Fruit fly (Drosophila melanogaster) whole organism, prepupa: ENCODE data around the gene CAH1.

Experiments
- CG11294 ChIP-seq: fragments of 200-800 bp; sonication (Bioruptor generic); IDR thresholded peaks from 2 replicates; pipeline ENCODE4 v1.3.6; 2022; ENCODE audit warnings: missing biosample characterization, missing genetic modification characterization
- CG11762 ChIP-seq: fragments of 200-800 bp; sonication (Bioruptor generic); optimal IDR thresholded peaks from 3 replicates; lab custom pipeline; 2016; ENCODE audit warnings: missing biosample characterization, missing genetic modification characterization; ENCODE audit not compliant: insufficient read depth
- CG15336 ChIP-seq: fragments of 200-800 bp; sonication (Bioruptor generic); IDR thresholded peaks from 2 replicates; pipeline ENCODE4 v1.3.6; 2022; ENCODE audit warnings: missing biosample characterization, missing genetic modification characterization
- CG31627 ChIP-seq: fragments of 200-800 bp; sonication (Bioruptor generic); optimal IDR thresholded peaks from 3 replicates; lab custom pipeline; 2016; ENCODE audit warnings: missing biosample characterization, missing genetic modification characterization
- CG32006 ChIP-seq: fragments of 200-800 bp; sonication (Bioruptor generic); optimal IDR thresholded peaks from 3 replicates; lab custom pipeline; 2017; ENCODE audit warnings: missing biosample characterization, mild to moderate bottlenecking, missing genetic modification characterization
- CG6163 ChIP-seq: fragments of 200-800 bp; sonication (Bioruptor generic); IDR thresholded peaks from 3 replicates; pipeline ENCODE4 v1.3.6; 2022; ENCODE audit warnings: missing biosample characterization, missing genetic modification characterization
- CG6276 ChIP-seq: fragments of 200-800 bp; sonication (Bioruptor generic); optimal IDR thresholded peaks from 2 replicates; lab custom pipeline; 2017; ENCODE audit warnings: missing biosample characterization, mild to moderate bottlenecking, missing genetic modification characterization
- CG6808 ChIP-seq: fragments of 200-800 bp; sonication (Bioruptor generic); optimal IDR thresholded peaks from 3 replicates; lab custom pipeline; 2017; ENCODE audit warnings: missing biosample characterization, missing genetic modification characterization, mild to moderate bottlenecking, moderate library complexity, missing genetic modification reagents
- CG6854 ChIP-seq: fragments of 200-800 bp; sonication (Bioruptor generic); optimal IDR thresholded peaks from 2 replicates; lab custom pipeline; 2017; ENCODE audit warnings: missing biosample characterization, mild to moderate bottlenecking, missing genetic modification characterization
- CG8319 ChIP-seq: fragments of 200-800 bp; sonication (Bioruptor generic); optimal IDR thresholded peaks from 3 replicates; lab custom pipeline; 2016; ENCODE audit warnings: missing biosample characterization, missing genetic modification characterization
- CG9139 ChIP-seq: fragments of 200-800 bp; sonication (Bioruptor generic); optimal IDR thresholded peaks from 3 replicates; lab custom pipeline; 2017; ENCODE audit warnings: missing biosample characterization, mild to moderate bottlenecking, missing genetic modification characterization
- Eip75B ChIP-seq: fragments of 200-800 bp; sonication (Bioruptor generic); optimal IDR thresholded peaks from 3 replicates; lab custom pipeline; 2016; ENCODE audit warnings: missing biosample characterization, missing genetic modification characterization
- Eip78C ChIP-seq: fragments of 200-800 bp; sonication (Bioruptor generic); peaks from one replicate; lab custom pipeline; 2016; ENCODE audit warnings: missing biosample characterization, missing genetic modification characterization
- Eip93F ChIP-seq: fragments of 200-800 bp; sonication (Bioruptor generic); optimal IDR thresholded peaks from 2 replicates; lab custom pipeline; 2016; ENCODE audit warnings: missing biosample characterization, mild to moderate bottlenecking, missing genetic modification characterization
- Hr38 ChIP-seq: sonication (Bioruptor generic); optimal IDR thresholded peaks from 2 replicates; lab custom pipeline; 2016; ENCODE audit warnings: missing biosample characterization, missing genetic modification characterization
- Hr39 ChIP-seq: fragments of 200-800 bp; sonication (Bioruptor generic); optimal IDR thresholded peaks from 2 replicates; lab custom pipeline; 2016; ENCODE audit warnings: missing biosample characterization, missing genetic modification characterization
- Hr4 ChIP-seq: fragments of 200-800 bp; sonication (Bioruptor generic); optimal IDR thresholded peaks from 3 replicates; lab custom pipeline; 2016; ENCODE audit warnings: missing biosample characterization, missing genetic modification characterization
- Sox102F ChIP-seq: fragments of 200-800 bp; sonication (Bioruptor generic); optimal IDR thresholded peaks from 2 replicates; lab custom pipeline; 2016; ENCODE audit warnings: missing biosample characterization, mild to moderate bottlenecking, missing genetic modification characterization
- Sox14 ChIP-seq: fragments of 200-800 bp; sonication (Bioruptor generic); optimal IDR thresholded peaks from 3 replicates; lab custom pipeline; 2016; ENCODE audit warnings: missing biosample characterization, missing genetic modification characterization
- cyc ChIP-seq: fragments of 200-800 bp; sonication (Bioruptor generic); optimal IDR thresholded peaks from 3 replicates; lab custom pipeline; 2016; ENCODE audit warnings: missing biosample characterization, missing genetic modification characterization
- dsx ChIP-seq: fragments of 200-800 bp; optimal IDR thresholded peaks from 3 replicates; lab custom pipeline; 2019; ENCODE audit warnings: missing biosample characterization, mild to moderate bottlenecking, missing genetic modification characterization, moderate library complexity; ENCODE audit not compliant: poor library complexity, severe bottlenecking
- eg ChIP-seq: fragments of 200-800 bp; sonication (Bioruptor generic); IDR thresholded peaks from 3 replicates; pipeline ENCODE4 v1.3.6; 2022; ENCODE audit warnings: missing biosample characterization, missing genetic modification characterization
- esn ChIP-seq: fragments of 200-800 bp; sonication (Bioruptor generic); optimal IDR thresholded peaks from 2 replicates; lab custom pipeline; 2016; ENCODE audit warnings: missing biosample characterization, mild to moderate bottlenecking, missing genetic modification characterization, moderate library complexity
- fd59A ChIP-seq: fragments of 200-800 bp; sonication (Bioruptor generic); optimal IDR thresholded peaks from 2 replicates; lab custom pipeline; 2017; ENCODE audit warnings: missing biosample characterization, mild to moderate bottlenecking, missing genetic modification characterization, missing genetic modification reagents
- fd85E ChIP-seq: fragments of 200-800 bp; sonication (Bioruptor generic); optimal IDR thresholded peaks from 3 replicates; lab custom pipeline; 2016; ENCODE audit warnings: missing biosample characterization, missing genetic modification characterization
- fkh ChIP-seq: fragments of 200-800 bp; sonication (Bioruptor generic); optimal IDR thresholded peaks from 3 replicates; lab custom pipeline; 2017; ENCODE audit warnings: missing biosample characterization, mild to moderate bottlenecking, missing genetic modification characterization, moderate library complexity
- pdm3 ChIP-seq: fragments of 200-800 bp; sonication (Bioruptor generic); optimal IDR thresholded peaks from 3 replicates; lab custom pipeline; 2016; ENCODE audit warnings: missing biosample characterization, missing genetic modification characterization
- salr ChIP-seq, 2 experiments: fragments of 200-800 bp; sonication (Bioruptor generic); optimal IDR thresholded peaks; 3 replicates each; lab custom pipeline; 2016 to 2018; ENCODE audit warnings: missing biosample characterization in 2 of 2, missing genetic modification characterization in 2 of 2, mild to moderate bottlenecking in 1 of 2
- ss ChIP-seq, 2 experiments: fragments of 200-800 bp; sonication (Bioruptor generic); optimal IDR thresholded peaks; 2 replicates in 1 of 2; 3 replicates in 1 of 2; lab custom pipeline; 2017 to 2018; ENCODE audit warnings: mild to moderate bottlenecking in 2 of 2, missing biosample characterization in 2 of 2, missing genetic modification characterization in 2 of 2, moderate library complexity in 1 of 2
- svp ChIP-seq: fragments of 200-800 bp; sonication (Bioruptor generic); peaks from one replicate; lab custom pipeline; 2016; ENCODE audit warnings: missing biosample characterization, missing genetic modification characterization
- vri ChIP-seq: fragments of 200-800 bp; sonication (Bioruptor generic); optimal IDR thresholded peaks from 3 replicates; lab custom pipeline; 2016; ENCODE audit warnings: missing biosample characterization, mild to moderate bottlenecking, missing genetic modification characterization

The CAH1 gene

DNA sequence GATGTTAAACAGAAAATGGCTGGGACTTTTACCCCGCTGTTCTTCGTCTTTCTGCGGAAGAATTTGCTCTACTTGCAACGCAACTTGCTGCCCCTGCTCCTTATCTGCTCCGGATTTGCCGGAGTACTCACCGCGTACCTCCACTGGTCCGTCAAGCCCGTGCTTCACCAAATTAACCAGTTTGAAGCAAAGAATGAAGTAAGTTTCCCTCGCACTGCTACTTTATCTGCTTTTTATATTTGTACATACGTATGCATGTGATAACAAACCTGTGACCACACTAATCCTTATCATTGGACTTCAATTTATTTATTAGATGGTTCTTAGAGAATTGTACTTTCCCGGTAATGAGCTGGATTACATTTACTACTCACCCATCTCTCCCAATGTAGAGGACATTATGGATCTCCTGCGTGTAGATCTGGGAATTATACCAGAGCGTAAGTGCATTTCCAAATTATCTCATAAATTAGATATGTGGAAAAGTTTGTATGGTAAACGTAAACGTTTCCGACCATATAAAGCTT is 19.2 kb upstream of the CAH1 start, which contains the start of gene CG16890:
Gene CG16890 (minus strand): TSS at position 184 of the 527 bp plus-strand sequence.
- TF ChIP-seq Eip93F (GFP tag; lab: Kevin White, UChicago) (no peak), Hr39 (GFP tag; lab: Kevin White, UChicago) (no peak), vri (GFP tag; lab: Kevin White, UChicago) (peak; percentile 53), Sox14 (peak; percentile 2), eg (GFP tag; lab: Robert Waterston, UW) (no peak), Sox102F (no peak), Eip78C (GFP tag; lab: Kevin White, UChicago) (peak; percentile 44)

DNA sequence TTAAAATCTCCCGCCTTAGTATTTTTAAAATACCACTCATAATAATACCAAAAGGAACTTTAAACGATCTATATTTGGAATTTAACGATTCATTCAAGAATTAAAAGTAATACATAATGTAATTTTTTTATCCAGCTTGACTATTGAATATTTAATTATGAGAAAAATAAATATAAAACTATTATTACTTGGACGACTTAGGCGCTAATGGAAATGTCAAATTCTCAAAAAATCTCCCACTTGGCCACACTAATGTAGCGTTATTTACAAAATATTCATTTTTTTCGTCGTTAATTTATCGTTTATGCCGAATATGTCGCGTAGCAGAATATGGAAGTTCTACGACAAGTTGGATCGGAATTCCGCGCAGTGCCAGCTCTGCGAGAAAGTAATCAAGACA is 12.7 kb upstream of the CAH1 start, which contains the start of gene CG16863:
Gene CG16863 (plus strand): TSS at position 245 of the 400 bp plus-strand sequence.
- TF ChIP-seq CG32006 (GFP tag; lab: Kevin White, UChicago) (no peak), ss (GFP tag; optimal IDR thresholded peaks at IDR 0.05; lab: Kevin White, UChicago) (no peak), vri (GFP tag; lab: Kevin White, UChicago) (no peak), CG11294 (GFP tag; lab: Robert Waterston, UW) (no peak), Hr4 (GFP tag; lab: Kevin White, UChicago) (no peak), CG9139 (GFP tag; lab: Kevin White, UChicago) (no peak), CG6276 (GFP tag; lab: Kevin White, UChicago) (no peak), Hr38 (GFP tag; lab: Kevin White, UChicago) (no peak), Eip75B (GFP tag; lab: Kevin White, UChicago) (no peak), salr (GFP tag; optimal IDR thresholded peaks at IDR 0.05; lab: Kevin White, UChicago) (no peak), CG6854 (GFP tag; lab: Kevin White, UChicago) (no peak), cyc (GFP tag; lab: Kevin White, UChicago) (no peak), Hr39 (GFP tag; lab: Kevin White, UChicago) (no peak), fd59A (GFP tag; lab: Kevin White, UChicago) (no peak), esn (no peak), fd85E (GFP tag; lab: Kevin White, UChicago) (no peak), CG15336 (GFP tag; lab: Robert Waterston, UW) (no peak), CG31627 (GFP tag; lab: Kevin White, UChicago) (no peak)

DNA sequence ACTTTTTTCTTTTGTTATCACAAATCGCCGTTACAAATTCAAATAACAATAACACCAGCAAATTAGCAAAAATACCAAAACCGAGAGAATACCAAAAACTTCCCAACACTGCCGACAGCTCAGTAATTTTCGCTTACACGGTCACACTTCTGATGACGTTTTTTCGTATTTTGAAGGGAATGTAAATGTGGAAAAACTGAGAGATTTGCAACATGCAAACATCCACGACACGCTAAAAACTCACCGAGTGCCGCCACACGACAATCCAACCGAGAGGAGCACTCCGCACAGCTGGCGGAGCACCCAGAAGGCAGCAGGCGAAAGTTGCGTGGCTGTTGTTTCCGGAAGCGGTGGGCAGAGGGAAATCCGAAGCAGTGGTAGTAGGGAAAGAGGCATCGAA is 10.0 kb upstream of the CAH1 start, which contains the start of gene Sec71:
Gene Sec71 (plus strand): TSS at position 117 of the 400 bp plus-strand sequence.
- TF ChIP-seq CG6854 (GFP tag; lab: Kevin White, UChicago) = peak; percentile 19
- TF ChIP-seq CG6808 (GFP tag; lab: Kevin White, UChicago) = no peak
- TF ChIP-seq dsx (GFP tag; lab: Kevin White, UChicago) = no peak
- no peak for TF ChIP-seq CG6163 (GFP tag; lab: Robert Waterston, UW)
- TF ChIP-seq esn = peak; percentile 11
- TF ChIP-seq CG8319 (GFP tag; lab: Kevin White, UChicago) = no peak
- TF ChIP-seq CG11762 (GFP tag; lab: Kevin White, UChicago) = no peak
- TF ChIP-seq fd85E (GFP tag; lab: Kevin White, UChicago) = no peak
- TF ChIP-seq Hr38 (GFP tag; lab: Kevin White, UChicago) = no peak
- TF ChIP-seq Hr4 (GFP tag; lab: Kevin White, UChicago) = no peak
- TF ChIP-seq pdm3 (GFP tag; lab: Kevin White, UChicago) = no peak

DNA sequence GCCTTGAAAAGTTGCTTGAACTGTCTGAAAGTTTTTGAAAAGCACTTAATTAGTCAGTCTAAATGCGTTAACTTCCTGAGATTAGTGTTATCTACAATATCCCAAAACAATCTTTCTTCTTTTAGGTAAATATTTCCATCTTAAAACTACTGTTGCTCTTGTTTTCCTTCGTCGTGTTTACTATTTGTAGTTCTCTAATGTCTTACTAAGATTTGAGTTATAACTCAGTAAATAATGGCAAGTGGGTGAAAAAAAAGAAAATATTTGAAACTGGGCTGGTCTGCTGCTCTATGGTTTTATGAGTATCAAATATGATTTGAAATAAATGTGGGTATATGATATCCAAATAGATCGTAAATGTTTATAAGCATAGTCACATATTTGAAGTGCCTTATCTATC is 2.3 kb upstream of the CAH1 start:
- TF ChIP-seq fkh (GFP tag; lab: Kevin White, UChicago) (peak; percentile 42), CG9139 (GFP tag; lab: Kevin White, UChicago) (no peak), CG6276 (GFP tag; lab: Kevin White, UChicago) (no peak), CG6808 (GFP tag; lab: Kevin White, UChicago) (no peak), svp (GFP tag; lab: Kevin White, UChicago) (no peak)
